Worm (Caenorhabditis elegans) whole organism, late embryonic: Measurements from ENCODE around the gene wsp-1.

ENCODE experiments used
- F13H6.1 ChIP-seq: sonication (generic microtip); optimal IDR thresholded peaks from 2 replicates; lab custom pipeline; 2016; ENCODE audit warnings: missing genetic modification characterization, missing compliant biosample characterization
- ama-1 ChIP-seq: fragments of 150-350 bp; optimal IDR thresholded peaks from 2 replicates; lab custom pipeline; 2014
- ceh-14 ChIP-seq: sonication (generic microtip); optimal IDR thresholded peaks from 2 replicates; lab custom pipeline; 2016; ENCODE audit warnings: missing genotype, missing genetic modification characterization, missing compliant biosample characterization
- ceh-2 ChIP-seq: sonication (generic microtip); optimal IDR thresholded peaks from 2 replicates; lab custom pipeline; 2016; ENCODE audit warnings: missing genotype, missing genetic modification characterization, missing compliant biosample characterization
- ceh-45 ChIP-seq: fragments of 200-800 bp; sonication (Bioruptor generic); IDR thresholded peaks from 2 replicates; pipeline ENCODE4 v1.3.6; 2022; ENCODE audit warnings: missing genetic modification reagents, missing genetic modification characterization, missing compliant biosample characterization
- ceh-6 ChIP-seq: fragments of 200-800 bp; sonication (Bioruptor generic); optimal IDR thresholded peaks from 2 replicates; lab custom pipeline; 2018; ENCODE audit warnings: mild to moderate bottlenecking, missing genetic modification characterization, missing compliant biosample characterization
- dve-1 ChIP-seq: sonication (generic microtip); optimal IDR thresholded peaks from 2 replicates; lab custom pipeline; 2017; ENCODE audit warnings: antibody characterized with exemption, mild to moderate bottlenecking, missing genetic modification characterization, missing compliant biosample characterization
- elt-2 ChIP-seq: sonication (generic microtip); optimal IDR thresholded peaks from 2 replicates; lab custom pipeline; 2016; ENCODE audit warnings: missing genetic modification reagents, missing genetic modification characterization, missing compliant biosample characterization
- elt-4 ChIP-seq: sonication (generic microtip); optimal IDR thresholded peaks from 2 replicates; lab custom pipeline; 2016; ENCODE audit warnings: missing genetic modification characterization, missing compliant biosample characterization
- ets-4 ChIP-seq: sonication (generic microtip); optimal IDR thresholded peaks from 2 replicates; lab custom pipeline; 2016; ENCODE audit warnings: missing genetic modification characterization, missing compliant biosample characterization
- hlh-15 ChIP-seq: sonication (generic microtip); optimal IDR thresholded peaks from 2 replicates; lab custom pipeline; 2016; ENCODE audit warnings: missing genetic modification characterization, missing compliant biosample characterization
- hlh-30 ChIP-seq: sonication (generic microtip); optimal IDR thresholded peaks from 2 replicates; lab custom pipeline; 2017; ENCODE audit warnings: antibody characterized with exemption, missing genetic modification characterization, missing compliant biosample characterization; ENCODE audit not compliant: insufficient read depth
- hlh-8 ChIP-seq: sonication (generic microtip); optimal IDR thresholded peaks from 2 replicates; lab custom pipeline; 2016; ENCODE audit warnings: missing genotype, missing genetic modification characterization, missing compliant biosample characterization
- lim-6 ChIP-seq: sonication (generic microtip); optimal IDR thresholded peaks from 2 replicates; lab custom pipeline; 2016; ENCODE audit warnings: missing genetic modification characterization, missing compliant biosample characterization
- lin-11 ChIP-seq: fragments of 200-800 bp; sonication (Bioruptor generic); optimal IDR thresholded peaks from 2 replicates; lab custom pipeline; 2018; ENCODE audit warnings: mild to moderate bottlenecking, missing genetic modification characterization, missing compliant biosample characterization
- madf-2 ChIP-seq: sonication (generic microtip); optimal IDR thresholded peaks from 2 replicates; lab custom pipeline; 2017; ENCODE audit warnings: missing genetic modification characterization, missing compliant biosample characterization
- mec-3 ChIP-seq: sonication (generic microtip); optimal IDR thresholded peaks from 2 replicates; lab custom pipeline; 2016; ENCODE audit warnings: borderline replicate concordance, missing genetic modification characterization, missing compliant biosample characterization
- nfya-1 ChIP-seq: sonication (generic microtip); optimal IDR thresholded peaks from 2 replicates; lab custom pipeline; 2017; ENCODE audit warnings: missing genetic modification characterization, mild to moderate bottlenecking, missing compliant biosample characterization, antibody characterized with exemption, moderate library complexity
- nhr-11 ChIP-seq: fragments of 150-350 bp; optimal IDR thresholded peaks from 2 replicates; lab custom pipeline; 2014; ENCODE audit warnings: missing biosample characterization, missing genetic modification characterization
- npax-4 ChIP-seq: sonication (generic microtip); optimal IDR thresholded peaks from 2 replicates; lab custom pipeline; 2016; ENCODE audit warnings: missing genetic modification characterization, missing compliant biosample characterization
- pha-4 ChIP-seq: fragments of 150-350 bp; optimal IDR thresholded peaks from 2 replicates; lab custom pipeline; 2018; ENCODE audit warnings: missing biosample characterization, missing genetic modification reagents, missing genetic modification characterization
- pqm-1 ChIP-seq: sonication (generic microtip); optimal IDR thresholded peaks from 2 replicates; lab custom pipeline; 2016; ENCODE audit warnings: missing genetic modification characterization, missing compliant biosample characterization
- ref-2 ChIP-seq: sonication (generic microtip); optimal IDR thresholded peaks from 2 replicates; lab custom pipeline; 2016; ENCODE audit warnings: missing genetic modification characterization, missing compliant biosample characterization
- rnt-1 ChIP-seq: sonication (generic microtip); optimal IDR thresholded peaks from 2 replicates; lab custom pipeline; 2016; ENCODE audit warnings: missing genetic modification characterization, missing compliant biosample characterization
- sox-2 ChIP-seq: fragments of 200-800 bp; sonication (Bioruptor generic); IDR thresholded peaks from 2 replicates; pipeline ENCODE4 v1.3.6; 2022; ENCODE audit warnings: missing genetic modification reagents, missing genetic modification characterization, missing compliant biosample characterization
- sox-4 ChIP-seq: sonication (generic microtip); optimal IDR thresholded peaks from 2 replicates; lab custom pipeline; 2017; ENCODE audit warnings: mild to moderate bottlenecking, missing genetic modification characterization, inconsistent platforms, missing compliant biosample characterization
- tbx-7 ChIP-seq: sonication (generic microtip); optimal IDR thresholded peaks from 2 replicates; lab custom pipeline; 2016; ENCODE audit warnings: missing genotype, missing genetic modification characterization, missing compliant biosample characterization
- ttx-3 ChIP-seq: sonication (generic microtip); optimal IDR thresholded peaks from 2 replicates; lab custom pipeline; 2016; ENCODE audit warnings: missing genetic modification reagents, missing genetic modification characterization, missing compliant biosample characterization
- unc-3 ChIP-seq, 2 experiments: fragments of 200-800 bp in 1 of 2; sonication (Bioruptor generic) in 1 of 2; sonication (generic microtip) in 1 of 2; conservative IDR thresholded peaks in 1 of 2; optimal IDR thresholded peaks in 1 of 2; 2 replicates each; pipeline versions ENCODE4 v1.3.6 to Lab custom; 2016 to 2022; ENCODE audit warnings: missing compliant biosample characterization in 2 of 2, missing genetic modification characterization in 2 of 2, missing genetic modification reagents in 1 of 2
- unc-86 ChIP-seq: sonication (generic microtip); optimal IDR thresholded peaks from 2 replicates; lab custom pipeline; 2016; ENCODE audit warnings: missing genetic modification characterization, missing compliant biosample characterization
- zip-5 ChIP-seq: sonication (generic microtip); optimal IDR thresholded peaks from 2 replicates; lab custom pipeline; 2016; ENCODE audit warnings: missing genetic modification characterization, missing compliant biosample characterization

wsp-1 gene

ce11 chrIV:8243170-8243569 lies 44.4 kb upstream of the wsp-1 start:
- no peak for TF ChIP-seq unc-3 (GFP tag; conservative IDR thresholded peaks at IDR 0.05; lab: Robert Waterston, UW)
- no peak for TF ChIP-seq unc-3 (tag; optimal IDR thresholded peaks at IDR 0.05; lab: Kevin White, UChicago)
- TF ChIP-seq sox-2 (GFP tag; lab: Robert Waterston, UW), result no peak

- no peak for TF ChIP-seq elt-4 (tag; lab: Kevin White, UChicago)
- TF ChIP-seq ama-1 (lab: Kevin White, UChicago), result no peak
- TF ChIP-seq lin-11 (tag; lab: Kevin White, UChicago), result no peak
- no peak for TF ChIP-seq tbx-7 (tag; lab: Kevin White, UChicago)
- TF ChIP-seq lim-6 (tag; lab: Kevin White, UChicago), result no peak
- no peak for TF ChIP-seq ceh-14 (tag; lab: Kevin White, UChicago)
- no peak for TF ChIP-seq zip-5 (tag; lab: Kevin White, UChicago)
- TF ChIP-seq ceh-2 (tag; lab: Kevin White, UChicago), result no peak
- no peak for TF ChIP-seq unc-86 (tag; lab: Kevin White, UChicago)
- TF ChIP-seq elt-2 (tag; lab: Kevin White, UChicago), result no peak
Observed at ce11 chrIV:8241312-8241833, 42.6 kb upstream of the wsp-1 start.

- no peak for TF ChIP-seq mec-3
- no peak for TF ChIP-seq sox-4 (tag; lab: Kevin White, UChicago)
- TF ChIP-seq nfya-1 (tag; lab: Kevin White, UChicago), result no peak
- TF ChIP-seq ets-4 (tag; lab: Kevin White, UChicago), result no peak
- no peak for TF ChIP-seq ceh-6 (GFP tag; lab: Kevin White, UChicago)
Observed at ce11 chrIV:8239584-8239983, 40.8 kb upstream of the wsp-1 start.

- no peak for TF ChIP-seq sox-4 (tag; lab: Kevin White, UChicago)
- no peak for TF ChIP-seq pqm-1 (tag; lab: Kevin White, UChicago)
- TF ChIP-seq hlh-15, result no peak
- TF ChIP-seq elt-2 (tag; lab: Kevin White, UChicago), result no peak
- no peak for TF ChIP-seq elt-4 (tag; lab: Kevin White, UChicago)
- no peak for TF ChIP-seq hlh-8 (tag; lab: Kevin White, UChicago)
- TF ChIP-seq pha-4 (tag; lab: Kevin White, UChicago), result no peak
Observed at ce11 chrIV:8236502-8236901, 37.8 kb upstream of the wsp-1 start, which contains the start of gene nhr-66. nhr-66 (minus strand) TSS chrIV:8236602.

ce11 chrIV:8235114-8235686 lies 36.4 kb upstream of the wsp-1 start:
- TF ChIP-seq ttx-3, result no peak

DNA sequence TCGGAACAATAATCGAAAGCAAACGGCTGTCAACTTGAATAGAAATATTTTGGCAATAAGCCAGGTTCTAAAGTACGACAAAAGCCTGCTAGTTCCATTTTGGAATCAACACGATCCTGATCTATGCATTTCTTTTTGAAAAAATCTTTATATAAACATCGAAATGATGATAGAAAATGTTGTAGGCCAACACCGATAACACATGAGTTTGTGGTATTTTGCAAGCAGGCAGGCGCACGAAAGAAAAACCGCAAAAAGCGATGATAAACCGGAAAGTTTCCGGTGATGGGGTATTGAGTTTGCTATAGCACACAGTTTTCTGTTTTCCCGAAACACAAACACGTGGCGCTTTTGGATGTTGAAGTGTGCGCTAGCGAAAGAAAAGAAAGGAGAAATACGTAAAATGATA lies 35.3 kb upstream of the wsp-1 start:
- TF ChIP-seq hlh-30 (tag; lab: Kevin White, UChicago) (no peak), dve-1 (no peak), madf-2 (tag; lab: Kevin White, UChicago) (no peak), ceh-45 (GFP tag; lab: Robert Waterston, UW) (no peak), npax-4 (no peak), F13H6.1 (tag; lab: Kevin White, UChicago) (no peak), unc-3 (GFP tag; conservative IDR thresholded peaks at IDR 0.05; lab: Robert Waterston, UW) (no peak), unc-3 (tag; optimal IDR thresholded peaks at IDR 0.05; lab: Kevin White, UChicago) (no peak), nhr-11 (tag; lab: Kevin White, UChicago) (no peak), lim-6 (tag; lab: Kevin White, UChicago) (no peak), rnt-1 (tag; lab: Kevin White, UChicago) (no peak), ref-2 (no peak), lin-11 (tag; lab: Kevin White, UChicago) (no peak)
